Fruit fly (Drosophila melanogaster): Measurements from ENCODE around the gene Nlp.

dm6 chr3R:29999495-29999894 is 5.1 kb upstream of the Nlp start, which contains the start of gene CG34298:
- TF ChIP-seq CHES-1-like (GFP tag; optimal IDR thresholded peaks at IDR 0.05) (no peak), D (optimal IDR thresholded peaks at IDR 0.05) (no peak), D (GFP tag; optimal IDR thresholded peaks at IDR 0.05) (no peak), ATbp (GFP tag; optimal IDR thresholded peaks at IDR 0.05) (no peak), CG17802 (tag; optimal IDR thresholded peaks at IDR 0.05) (no peak), schlank (tag; optimal IDR thresholded peaks at IDR 0.05) (no peak), CG8281 (tag; optimal IDR thresholded peaks at IDR 0.05) (no peak), zen2 (GFP tag; IDR thresholded peaks at IDR 0.05; ENCODE audit: partially characterized antibody) (no peak), CG2875 (GFP tag; optimal IDR thresholded peaks at IDR 0.05) (no peak)

Data from whole organism, embryonic.